Worm (Caenorhabditis elegans): Measurements from ENCODE around the gene M70.5.

- TF ChIP-seq ceh-13 (GFP tag; optimal IDR thresholded peaks at IDR 0.05) (no peak), sea-1 (GFP tag; conservative IDR thresholded peaks at IDR 0.05) (no peak), flt-1 (GFP tag; IDR thresholded peaks at IDR 0.05) (no peak), F13C5.2 (tag; optimal IDR thresholded peaks at IDR 0.05) (no peak), hnd-1 (tag; optimal IDR thresholded peaks at IDR 0.05) (no peak), hmg-4 (GFP tag; optimal IDR thresholded peaks at IDR 0.05) (no peak)
These were observed 31.0 kb upstream of the M70.5 start, which contains the start of gene mksr-2 for ce11 chrIV:2306447-2306846.
